Worm (Caenorhabditis elegans) whole organism, young adult: Measurements from ENCODE around the gene F54H5.5.

Experiments used
- B0019.2 ChIP-seq: fragments of 200-800 bp; sonication (Bioruptor generic); conservative IDR thresholded peaks from 2 replicates; pipeline ENCODE4 v1.3.6; 2022; ENCODE audit warnings: missing genetic modification reagents, missing genetic modification characterization, missing compliant biosample characterization
- B0261.1 ChIP-seq: sonication (generic microtip); optimal IDR thresholded peaks from 2 replicates; lab custom pipeline; 2016; ENCODE audit warnings: mild to moderate bottlenecking, missing genetic modification characterization, moderate library complexity, missing compliant biosample characterization
- B0336.3 ChIP-seq: fragments of 200-800 bp; sonication (Bioruptor generic); IDR thresholded peaks from 2 replicates; pipeline ENCODE4 v1.3.6; 2022; ENCODE audit warnings: missing genetic modification characterization, missing compliant biosample characterization
- F10E7.11 ChIP-seq: sonication (generic microtip); optimal IDR thresholded peaks from 2 replicates; lab custom pipeline; 2017; ENCODE audit warnings: mild to moderate bottlenecking, missing genetic modification characterization, moderate library complexity, missing compliant biosample characterization
- F23B12.7 ChIP-seq: sonication (generic microtip); optimal IDR thresholded peaks from 2 replicates; lab custom pipeline; 2017; ENCODE audit warnings: missing genetic modification characterization, mild to moderate bottlenecking, missing compliant biosample characterization, antibody characterized with exemption, moderate library complexity; ENCODE audit not compliant: insufficient read depth
- F39B2.1 ChIP-seq: fragments of 200-800 bp; sonication (Bioruptor generic); IDR thresholded peaks from 2 replicates; pipeline ENCODE4 v1.3.6; 2022; ENCODE audit warnings: missing genetic modification reagents, missing genetic modification characterization, missing compliant biosample characterization
- F57A8.1 ChIP-seq: fragments of 200-800 bp; sonication (Bioruptor generic); optimal IDR thresholded peaks from 2 replicates; lab custom pipeline; 2018; ENCODE audit warnings: mild to moderate bottlenecking, missing genetic modification characterization, moderate library complexity, missing compliant biosample characterization
- K12H6.12 ChIP-seq: fragments of 200-800 bp; sonication (Bioruptor generic); optimal IDR thresholded peaks from 2 replicates; lab custom pipeline; 2018; ENCODE audit warnings: mild to moderate bottlenecking, missing genetic modification characterization, missing compliant biosample characterization
- T26A5.8 ChIP-seq: sonication (generic microtip); optimal IDR thresholded peaks from 2 replicates; lab custom pipeline; 2016; ENCODE audit warnings: missing genetic modification characterization, missing compliant biosample characterization
- Y53F4B.3 ChIP-seq: fragments of 200-800 bp; sonication (Bioruptor generic); IDR thresholded peaks from 2 replicates; pipeline ENCODE4 v1.3.6; 2022; ENCODE audit warnings: missing genetic modification reagents, missing genetic modification characterization, missing compliant biosample characterization
- aptf-2 ChIP-seq: fragments of 200-800 bp; sonication (Bioruptor generic); conservative IDR thresholded peaks from 2 replicates; pipeline ENCODE4 v1.3.6; 2022; ENCODE audit warnings: missing genetic modification reagents, missing genetic modification characterization, missing compliant biosample characterization
- aptf-3 ChIP-seq: fragments of 200-800 bp; sonication (Bioruptor generic); IDR thresholded peaks from 2 replicates; pipeline ENCODE4 v1.3.6; 2022; ENCODE audit warnings: missing genetic modification characterization, missing compliant biosample characterization
- athp-1 ChIP-seq: sonication (generic microtip); optimal IDR thresholded peaks from 2 replicates; lab custom pipeline; 2017; ENCODE audit warnings: mild to moderate bottlenecking, missing genetic modification characterization, missing compliant biosample characterization
- attf-5 ChIP-seq: fragments of 200-800 bp; sonication (Bioruptor generic); optimal IDR thresholded peaks from 2 replicates; lab custom pipeline; 2018; ENCODE audit warnings: mild to moderate bottlenecking, missing genetic modification characterization, missing compliant biosample characterization
- cebp-1 ChIP-seq, 2 experiments: fragments of 200-800 bp in 1 of 2; sonication (Bioruptor generic) in 1 of 2; sonication (generic microtip) in 1 of 2; IDR thresholded peaks in 1 of 2; optimal IDR thresholded peaks in 1 of 2; 2 replicates each; pipeline versions ENCODE4 v1.3.6 to Lab custom; 2017 to 2022; ENCODE audit warnings: missing compliant biosample characterization in 2 of 2, missing genetic modification characterization in 2 of 2, mild to moderate bottlenecking in 1 of 2, missing genetic modification reagents in 1 of 2, moderate library complexity in 1 of 2
- ceh-27 ChIP-seq: fragments of 200-800 bp; sonication (Bioruptor generic); optimal IDR thresholded peaks from 2 replicates; lab custom pipeline; 2018; ENCODE audit warnings: mild to moderate bottlenecking, missing genetic modification characterization, moderate library complexity, missing compliant biosample characterization
- ceh-40 ChIP-seq: fragments of 200-800 bp; sonication (Bioruptor generic); IDR thresholded peaks from 2 replicates; pipeline ENCODE4 v1.3.6; 2022; ENCODE audit warnings: missing genetic modification characterization, missing compliant biosample characterization
- ceh-79 ChIP-seq: sonication (generic microtip); optimal IDR thresholded peaks from 2 replicates; lab custom pipeline; 2017; ENCODE audit warnings: mild to moderate bottlenecking, missing genetic modification characterization, missing compliant biosample characterization
- ceh-91 ChIP-seq: fragments of 200-800 bp; sonication (Bioruptor generic); IDR thresholded peaks from 2 replicates; pipeline ENCODE4 v1.3.6; 2022; ENCODE audit warnings: missing genetic modification reagents, missing genetic modification characterization, missing compliant biosample characterization
- die-1 ChIP-seq: sonication (generic microtip); optimal IDR thresholded peaks from 2 replicates; lab custom pipeline; 2016; ENCODE audit warnings: missing genotype, mild to moderate bottlenecking, missing genetic modification characterization, missing compliant biosample characterization
- dpl-1 ChIP-seq: fragments of 150-350 bp; optimal IDR thresholded peaks from 2 replicates; lab custom pipeline; 2014; ENCODE audit warnings: missing biosample characterization, missing genetic modification reagents, missing genetic modification characterization
- efl-1 ChIP-seq: fragments of 150-350 bp; optimal IDR thresholded peaks from 2 replicates; lab custom pipeline; 2014; ENCODE audit warnings: missing biosample characterization, missing genetic modification reagents, missing genetic modification characterization
- egl-44 ChIP-seq: fragments of 200-800 bp; sonication (Bioruptor generic); IDR thresholded peaks from 2 replicates; pipeline ENCODE4 v1.3.6; 2022; ENCODE audit warnings: missing genetic modification reagents, missing genetic modification characterization, missing compliant biosample characterization
- ekl-4 ChIP-seq: fragments of 200-800 bp; sonication (Bioruptor generic); IDR thresholded peaks from 2 replicates; pipeline ENCODE4 v1.3.6; 2022; ENCODE audit warnings: missing genetic modification reagents, missing genetic modification characterization, missing compliant biosample characterization
- ets-4 ChIP-seq: fragments of 200-800 bp; sonication (Bioruptor generic); optimal IDR thresholded peaks from 2 replicates; lab custom pipeline; 2018; ENCODE audit warnings: mild to moderate bottlenecking, missing genetic modification characterization, missing compliant biosample characterization
- fkh-3 ChIP-seq: sonication (generic microtip); optimal IDR thresholded peaks from 2 replicates; lab custom pipeline; 2016; ENCODE audit warnings: mild to moderate bottlenecking, missing genetic modification characterization, missing compliant biosample characterization
- let-607 ChIP-seq, 2 experiments: fragments of 200-800 bp in 1 of 2; sonication (Bioruptor generic) in 1 of 2; sonication (generic microtip) in 1 of 2; optimal IDR thresholded peaks; 2 replicates each; lab custom pipeline; 2016 to 2018; ENCODE audit warnings: mild to moderate bottlenecking in 2 of 2, missing compliant biosample characterization in 2 of 2, missing genetic modification characterization in 2 of 2, moderate library complexity in 2 of 2, missing genotype in 1 of 2
- lin-35 ChIP-seq, 3 experiments: fragments of 150-350 bp in 2 of 3; sonication (generic microtip) in 1 of 3; optimal IDR thresholded peaks; 2 replicates each; lab custom pipeline; 2014 to 2018; ENCODE audit warnings: missing biosample characterization in 3 of 3, missing genetic modification characterization in 3 of 3, missing genetic modification reagents in 3 of 3
- lin-54 ChIP-seq: fragments of 200-800 bp; sonication (Bioruptor generic); optimal IDR thresholded peaks from 2 replicates; lab custom pipeline; 2018; ENCODE audit warnings: mild to moderate bottlenecking, missing genetic modification characterization, missing compliant biosample characterization
- lir-1 ChIP-seq: fragments of 200-800 bp; sonication (Bioruptor generic); conservative IDR thresholded peaks from 2 replicates; pipeline ENCODE4 v1.3.6; 2022; ENCODE audit warnings: missing genetic modification reagents, missing genetic modification characterization, missing compliant biosample characterization
- madf-3 ChIP-seq: fragments of 200-800 bp; sonication (Bioruptor generic); IDR thresholded peaks from 2 replicates; pipeline ENCODE4 v1.3.6; 2022; ENCODE audit warnings: missing genetic modification reagents, missing genetic modification characterization, missing compliant biosample characterization
- mes-4 ChIP-seq: sonication (generic microtip); optimal IDR thresholded peaks from 2 replicates; lab custom pipeline; 2016; ENCODE audit warnings: missing genotype, missing genetic modification characterization, missing compliant biosample characterization
- mxl-1 ChIP-seq: sonication (generic microtip); optimal IDR thresholded peaks from 2 replicates; lab custom pipeline; 2016; ENCODE audit warnings: missing genetic modification characterization, missing compliant biosample characterization
- nfyb-1 ChIP-seq: fragments of 200-800 bp; sonication (Bioruptor generic); IDR thresholded peaks from 2 replicates; pipeline ENCODE4 v1.3.6; 2022; ENCODE audit warnings: missing genetic modification reagents, missing genetic modification characterization, missing compliant biosample characterization
- nhr-120 ChIP-seq: fragments of 200-800 bp; sonication (Bioruptor generic); IDR thresholded peaks from 2 replicates; pipeline ENCODE4 v1.3.6; 2022; ENCODE audit warnings: missing genetic modification characterization, missing compliant biosample characterization
- nhr-179 ChIP-seq: sonication (generic microtip); optimal IDR thresholded peaks from 2 replicates; lab custom pipeline; 2016; ENCODE audit warnings: mild to moderate bottlenecking, missing genetic modification characterization, missing compliant biosample characterization
- pha-4 ChIP-seq: fragments of 150-350 bp; sonication (generic microtip); optimal IDR thresholded peaks from 2 replicates; lab custom pipeline; 2014; ENCODE audit warnings: missing biosample characterization, missing genetic modification reagents, missing genetic modification characterization
- repo-1 ChIP-seq: sonication (generic microtip); optimal IDR thresholded peaks from 2 replicates; lab custom pipeline; 2017; ENCODE audit warnings: mild to moderate bottlenecking, missing genetic modification characterization, missing compliant biosample characterization
- snpc-1.1 ChIP-seq: sonication (generic microtip); optimal IDR thresholded peaks from 2 replicates; lab custom pipeline; 2017; ENCODE audit warnings: missing genetic modification characterization, mild to moderate bottlenecking, missing compliant biosample characterization, antibody characterized with exemption, moderate library complexity, missing genotype, missing genetic modification reagents; ENCODE audit not compliant: insufficient read depth
- sptf-2 ChIP-seq: fragments of 200-800 bp; sonication (Bioruptor generic); optimal IDR thresholded peaks from 2 replicates; lab custom pipeline; 2018; ENCODE audit warnings: mild to moderate bottlenecking, missing genetic modification characterization, missing compliant biosample characterization
- tbp1 ChIP-seq: fragments of 200-800 bp; sonication (Bioruptor generic); optimal IDR thresholded peaks from 2 replicates; lab custom pipeline; 2018; ENCODE audit warnings: mild to moderate bottlenecking, missing genetic modification characterization, missing compliant biosample characterization
- tbx-9 ChIP-seq: sonication (generic microtip); optimal IDR thresholded peaks from 2 replicates; lab custom pipeline; 2016; ENCODE audit warnings: borderline replicate concordance, missing genetic modification characterization, inconsistent platforms, missing compliant biosample characterization
- unc-62 ChIP-seq: fragments of 150-350 bp; optimal IDR thresholded peaks from 2 replicates; lab custom pipeline; 2014; ENCODE audit warnings: missing biosample characterization, missing genetic modification reagents, missing genetic modification characterization
- xnd-1 ChIP-seq: sonication (generic microtip); optimal IDR thresholded peaks from 2 replicates; lab custom pipeline; 2016; ENCODE audit warnings: missing genotype, missing genetic modification reagents, missing genetic modification characterization, missing compliant biosample characterization
- zim-3 ChIP-seq: sonication (generic microtip); optimal IDR thresholded peaks from 2 replicates; lab custom pipeline; 2017; ENCODE audit warnings: mild to moderate bottlenecking, missing genetic modification characterization, moderate library complexity, missing compliant biosample characterization
- ztf-26 ChIP-seq: sonication (generic microtip); optimal IDR thresholded peaks from 2 replicates; lab custom pipeline; 2017; ENCODE audit warnings: missing genetic modification characterization, missing compliant biosample characterization
- ztf-6 ChIP-seq: fragments of 200-800 bp; sonication (Bioruptor generic); IDR thresholded peaks from 2 replicates; pipeline ENCODE4 v1.3.6; 2022; ENCODE audit warnings: missing genetic modification reagents, missing genetic modification characterization, missing compliant biosample characterization

F54H5.5 gene

ce11 chrII:6588605-6589292 lies 38.3 kb downstream of the F54H5.5 start, which contains the start of gene icd-1 (continued):
- TF ChIP-seq attf-5 (GFP tag; lab: Kevin White, UChicago), result peak; percentile 97
- no peak for TF ChIP-seq sptf-2 (GFP tag; lab: Kevin White, UChicago)
- TF ChIP-seq madf-3 (GFP tag; lab: Robert Waterston, UW), result peak; percentile 89
- no peak for TF ChIP-seq aptf-3 (GFP tag; lab: Robert Waterston, UW)
- peak; percentile 64 for TF ChIP-seq xnd-1 (tag; lab: Kevin White, UChicago)
- TF ChIP-seq cebp-1 (GFP tag; IDR thresholded peaks at IDR 0.05; lab: Robert Waterston, UW), result peak; percentile 99
- TF ChIP-seq cebp-1 (tag; optimal IDR thresholded peaks at IDR 0.05; lab: Kevin White, UChicago), result peak; percentile 100
- TF ChIP-seq let-607 (tag; optimal IDR thresholded peaks at IDR 0.05; lab: Kevin White, UChicago), result peak; percentile 53 to 80
- TF ChIP-seq K12H6.12 (tag; lab: Kevin White, UChicago), result peak; percentile 91
- TF ChIP-seq mes-4 (tag; lab: Kevin White, UChicago), result no peak
- TF ChIP-seq T26A5.8 (tag; lab: Kevin White, UChicago), result no peak
- peak; percentile 64 for TF ChIP-seq efl-1
- TF ChIP-seq unc-62 (GFP tag; lab: Kevin White, UChicago), result peak; percentile 95
- peak; percentile 94 for TF ChIP-seq nfyb-1 (GFP tag; lab: Robert Waterston, UW)
- peak; percentile 78 for TF ChIP-seq ceh-91 (GFP tag; lab: Robert Waterston, UW)
- no peak for TF ChIP-seq tbx-9 (tag; lab: Kevin White, UChicago)
- no peak for TF ChIP-seq ceh-79
- peak; percentile 77 for TF ChIP-seq snpc-1.1 (tag; lab: Kevin White, UChicago)
- peak; percentile 96 for TF ChIP-seq F23B12.7 (tag; lab: Kevin White, UChicago)
- TF ChIP-seq ztf-26 (tag; lab: Kevin White, UChicago), result peak; percentile 88
- TF ChIP-seq nhr-179, result no peak
- TF ChIP-seq ceh-40 (GFP tag; lab: Robert Waterston, UW), result no peak
- TF ChIP-seq F10E7.11 (tag; lab: Kevin White, UChicago), result peak; percentile 16
- peak; percentile 44 for TF ChIP-seq zim-3
- peak; percentile 76 for TF ChIP-seq tbp1 (GFP tag; lab: Kevin White, UChicago)
- TF ChIP-seq F57A8.1, result no peak
- TF ChIP-seq athp-1, result peak; percentile 91
- TF ChIP-seq lin-35 (GFP tag; optimal IDR thresholded peaks at IDR 0.05; lab: Kevin White, UChicago), result peak in 2 of 3 experiments; percentile 67 to 88
- 0 out of 2 replicates have a peak, but pooled peaks have one; percentile 13 for TF ChIP-seq aptf-2 (GFP tag; lab: Robert Waterston, UW)
- peak; percentile 74; the same call in 1 of the 2 replicates for TF ChIP-seq B0019.2 (GFP tag; lab: Robert Waterston, UW)
- no peak for TF ChIP-seq F39B2.1 (GFP tag; lab: Robert Waterston, UW)
- 0 out of 2 replicates have a peak, but pooled peaks have one; percentile 10 for TF ChIP-seq Y53F4B.3 (GFP tag; lab: Robert Waterston, UW)
- TF ChIP-seq ekl-4 (GFP tag; lab: Robert Waterston, UW), result peak; percentile 97
- TF ChIP-seq die-1 (tag; lab: Kevin White, UChicago), result no peak
- TF ChIP-seq fkh-3, result no peak
- no peak for TF ChIP-seq nhr-120 (GFP tag; lab: Robert Waterston, UW)
- peak; percentile 85 for TF ChIP-seq ceh-27 (GFP tag; lab: Kevin White, UChicago)
- 0 out of 2 replicates have a peak, but pooled peaks have one; percentile 37 for TF ChIP-seq ztf-6 (GFP tag; lab: Robert Waterston, UW)
- no peak for TF ChIP-seq mxl-1 (tag; lab: Kevin White, UChicago)
- TF ChIP-seq ets-4 (GFP tag; lab: Kevin White, UChicago), result no peak
- TF ChIP-seq pha-4, result no peak
- peak; percentile 89 for TF ChIP-seq B0336.3 (GFP tag; lab: Robert Waterston, UW)
- TF ChIP-seq dpl-1 (GFP tag; lab: Kevin White, UChicago), result peak; percentile 36
- TF ChIP-seq lin-54, result peak; percentile 90
- TF ChIP-seq repo-1 (tag; lab: Kevin White, UChicago), result peak; percentile 87
- TF ChIP-seq lir-1 (GFP tag; lab: Robert Waterston, UW), result peak; percentile 85
- peak; percentile 20 for TF ChIP-seq B0261.1 (tag; lab: Kevin White, UChicago)
- 0 out of 2 replicates have a peak, but pooled peaks have one; percentile 33 for TF ChIP-seq egl-44
